Fruit fly (Drosophila melanogaster) whole organism, wandering third instar larva: ENCODE results near the gene CG14275.

Source experiments
- Dfd ChIP-seq: fragments of >200 bp; optimal IDR thresholded peaks from 2 replicates; lab custom pipeline; 2017; ENCODE audit warnings: missing biosample characterization, missing genetic modification characterization
- h ChIP-seq: fragments of 200-800 bp; sonication (Bioruptor generic); optimal IDR thresholded peaks from 3 replicates; lab custom pipeline; 2016; ENCODE audit warnings: missing biosample characterization, mild to moderate bottlenecking, missing genetic modification characterization
- woc ChIP-seq: sonication (Bioruptor generic); optimal IDR thresholded peaks from 2 replicates; lab custom pipeline; 2016; ENCODE audit warnings: missing biosample characterization, mild to moderate bottlenecking, missing genetic modification characterization

DNA sequence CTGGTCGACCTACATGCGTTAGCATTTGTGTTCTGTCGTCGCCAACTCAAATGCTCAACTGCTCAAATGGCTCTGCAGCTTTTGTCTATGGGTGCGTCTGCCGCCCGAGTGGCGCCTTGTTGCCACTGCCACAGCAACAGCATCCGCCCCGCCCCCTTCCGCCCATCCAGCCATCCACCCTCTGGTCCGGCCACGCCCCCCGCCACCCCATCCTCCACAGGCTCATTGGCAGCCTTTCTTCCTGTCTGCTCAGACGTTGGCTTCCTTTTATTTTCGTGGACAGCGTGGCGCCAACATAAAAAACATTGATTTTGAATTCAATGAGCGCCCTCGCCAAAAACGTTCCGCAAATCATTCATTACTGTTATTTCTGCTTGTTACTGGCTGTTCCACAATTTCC, 6.4 kb downstream of the CG14275 start:
- TF ChIP-seq Dfd (GFP tag; lab: Kevin White, UChicago) (peak; percentile 97), h (no peak), woc (GFP tag; lab: Kevin White, UChicago) (no peak)
